Worm (Caenorhabditis elegans) whole organism, L1 larva: Measurements from ENCODE around the gene wago-4.

Source experiments
- C04F5.9 ChIP-seq: sonication (generic microtip); optimal IDR thresholded peaks from 2 replicates; lab custom pipeline; 2016; ENCODE audit warnings: missing genetic modification characterization, missing compliant biosample characterization
- C34B4.2 ChIP-seq: sonication (generic microtip); optimal IDR thresholded peaks from 2 replicates; lab custom pipeline; 2017; ENCODE audit warnings: mild to moderate bottlenecking, missing genetic modification characterization, missing compliant biosample characterization
- F16B12.6 ChIP-seq: fragments of 150-350 bp; optimal IDR thresholded peaks from 2 replicates; lab custom pipeline; 2014; ENCODE audit warnings: missing biosample characterization, missing genetic modification characterization
- aha-1 ChIP-seq: fragments of 150-350 bp; optimal IDR thresholded peaks from 2 replicates; lab custom pipeline; 2014; ENCODE audit warnings: missing biosample characterization, missing genetic modification characterization
- alr-1 ChIP-seq: fragments of 200-800 bp; sonication (Bioruptor generic); optimal IDR thresholded peaks from 2 replicates; lab custom pipeline; 2018; ENCODE audit warnings: borderline replicate concordance, mild to moderate bottlenecking, missing genetic modification characterization, missing compliant biosample characterization
- aly-2 ChIP-seq: fragments of 150-350 bp; optimal IDR thresholded peaks from 2 replicates; lab custom pipeline; 2014; ENCODE audit warnings: missing biosample characterization, missing genetic modification characterization
- ama-1 ChIP-seq: fragments of 150-350 bp; optimal IDR thresholded peaks from 2 replicates; lab custom pipeline; 2014
- blmp-1 ChIP-seq: fragments of 150-350 bp; optimal IDR thresholded peaks from 2 replicates; lab custom pipeline; 2014; ENCODE audit warnings: missing biosample characterization, missing genetic modification characterization
- ceh-8 ChIP-seq: fragments of 200-800 bp; sonication (Bioruptor generic); optimal IDR thresholded peaks from 2 replicates; lab custom pipeline; 2018; ENCODE audit warnings: mild to moderate bottlenecking, missing genetic modification characterization, moderate library complexity, missing compliant biosample characterization
- ceh-82 ChIP-seq, 3 experiments: fragments of 150-350 bp in 1 of 3; sonication (generic microtip) in 2 of 3; optimal IDR thresholded peaks; 2 replicates each; lab custom pipeline; 2014 to 2017; ENCODE audit warnings: missing biosample characterization in 3 of 3, missing genetic modification characterization in 3 of 3
- ceh-90 ChIP-seq: sonication (generic microtip); optimal IDR thresholded peaks from 2 replicates; lab custom pipeline; 2016; ENCODE audit warnings: missing genetic modification characterization, missing compliant biosample characterization
- dsc-1 ChIP-seq: sonication (generic microtip); optimal IDR thresholded peaks from 2 replicates; lab custom pipeline; 2016; ENCODE audit warnings: mild to moderate bottlenecking, missing genetic modification characterization, missing compliant biosample characterization
- efl-1 ChIP-seq, 4 experiments: fragments of 150-350 bp; optimal IDR thresholded peaks in 3 of 4; peaks in 1 of 4; 1 replicate in 1 of 4; 2 replicates in 3 of 4; lab custom pipeline; 2014; ENCODE audit warnings: missing biosample characterization in 2 of 4, missing genetic modification characterization in 2 of 4, missing genetic modification reagents in 2 of 4
- efl-3 ChIP-seq: fragments of 200-800 bp; sonication (Bioruptor generic); optimal IDR thresholded peaks from 2 replicates; lab custom pipeline; 2018; ENCODE audit warnings: mild to moderate bottlenecking, missing genetic modification characterization, missing compliant biosample characterization
- egl-13 ChIP-seq: sonication (generic microtip); optimal IDR thresholded peaks from 2 replicates; lab custom pipeline; 2016; ENCODE audit warnings: missing genotype, missing genetic modification reagents, missing genetic modification characterization, missing compliant biosample characterization
- elt-3 ChIP-seq, 6 experiments: fragments of 150-350 bp in 1 of 6; sonication (generic microtip); optimal IDR thresholded peaks; 2 replicates each; lab custom pipeline; 2017 to 2018; ENCODE audit warnings: missing biosample characterization in 6 of 6, missing genetic modification characterization in 6 of 6, inconsistent platforms in 1 of 6
- fkh-10 ChIP-seq: sonication (generic microtip); optimal IDR thresholded peaks from 2 replicates; lab custom pipeline; 2017; ENCODE audit warnings: missing biosample characterization, missing genetic modification reagents, missing genetic modification characterization
- fkh-4 ChIP-seq: sonication (generic microtip); optimal IDR thresholded peaks from 2 replicates; lab custom pipeline; 2016; ENCODE audit warnings: missing compliant biosample characterization, missing genetic modification characterization, borderline replicate concordance
- fos-1 ChIP-seq: fragments of 150-350 bp; optimal IDR thresholded peaks from 2 replicates; lab custom pipeline; 2014; ENCODE audit warnings: missing biosample characterization, missing genetic modification characterization
- hlh-17 ChIP-seq: fragments of 200-800 bp; sonication (Bioruptor generic); optimal IDR thresholded peaks from 2 replicates; lab custom pipeline; 2018; ENCODE audit warnings: missing genetic modification characterization, mild to moderate bottlenecking, missing compliant biosample characterization, moderate library complexity, borderline replicate concordance
- hpl-2 ChIP-seq: fragments of 150-350 bp; optimal IDR thresholded peaks from 2 replicates; lab custom pipeline; 2014; ENCODE audit warnings: missing biosample characterization, missing genetic modification reagents, missing genetic modification characterization
- irx-1 ChIP-seq: sonication (generic microtip); optimal IDR thresholded peaks from 2 replicates; lab custom pipeline; 2016; ENCODE audit warnings: missing genetic modification characterization, missing compliant biosample characterization
- lin-13 ChIP-seq: fragments of 150-350 bp; optimal IDR thresholded peaks from 2 replicates; lab custom pipeline; 2014; ENCODE audit warnings: missing biosample characterization, missing genetic modification reagents, missing genetic modification characterization
- lin-35 ChIP-seq, 2 experiments: fragments of 150-350 bp; optimal IDR thresholded peaks; 2 replicates each; lab custom pipeline; 2014; ENCODE audit warnings: missing biosample characterization in 2 of 2, missing genetic modification characterization in 2 of 2, missing genetic modification reagents in 2 of 2
- mab-9 ChIP-seq: fragments of 200-800 bp; sonication (Bioruptor generic); IDR thresholded peaks from 2 replicates; pipeline ENCODE4 v1.3.6; 2022; ENCODE audit warnings: missing genetic modification reagents, missing genetic modification characterization, missing compliant biosample characterization
- mdl-1 ChIP-seq, 2 experiments: fragments of 150-350 bp; optimal IDR thresholded peaks; 2 replicates each; lab custom pipeline; 2014 to 2017; ENCODE audit warnings: missing biosample characterization in 2 of 2, missing genetic modification characterization in 2 of 2, inconsistent platforms in 1 of 2
- mef-2 ChIP-seq: fragments of 150-350 bp; optimal IDR thresholded peaks from 2 replicates; lab custom pipeline; 2014; ENCODE audit warnings: missing biosample characterization, missing genetic modification characterization
- mep-1 ChIP-seq: fragments of 150-350 bp; optimal IDR thresholded peaks from 2 replicates; lab custom pipeline; 2014; ENCODE audit warnings: missing biosample characterization, missing genetic modification characterization
- nhr-12 ChIP-seq: sonication (generic microtip); optimal IDR thresholded peaks from 2 replicates; lab custom pipeline; 2017; ENCODE audit warnings: missing biosample characterization, missing genetic modification characterization
- nhr-28 ChIP-seq: fragments of 150-350 bp; optimal IDR thresholded peaks from 2 replicates; lab custom pipeline; 2014; ENCODE audit warnings: missing biosample characterization, missing genetic modification characterization
- nhr-47 ChIP-seq: sonication (generic microtip); optimal IDR thresholded peaks from 2 replicates; lab custom pipeline; 2016; ENCODE audit warnings: mild to moderate bottlenecking, missing genetic modification characterization, moderate library complexity, missing compliant biosample characterization
- nhr-76 ChIP-seq: sonication (generic microtip); optimal IDR thresholded peaks from 2 replicates; lab custom pipeline; 2017; ENCODE audit warnings: missing biosample characterization, missing genetic modification characterization
- nhr-84 ChIP-seq: sonication (generic microtip); optimal IDR thresholded peaks from 2 replicates; lab custom pipeline; 2017; ENCODE audit warnings: missing biosample characterization, missing genetic modification characterization
- nhr-85 ChIP-seq: sonication (generic microtip); peaks from one replicate; lab custom pipeline; 2016; ENCODE audit warnings: missing genetic modification characterization, inconsistent platforms, missing compliant biosample characterization
- pag-3 ChIP-seq: sonication (generic microtip); optimal IDR thresholded peaks from 2 replicates; lab custom pipeline; 2017; ENCODE audit warnings: missing genetic modification characterization, mild to moderate bottlenecking, missing compliant biosample characterization, antibody characterized with exemption, borderline replicate concordance; ENCODE audit not compliant: insufficient read depth
- pax-3 ChIP-seq: fragments of 200-800 bp; sonication (Bioruptor generic); optimal IDR thresholded peaks from 2 replicates; lab custom pipeline; 2018; ENCODE audit warnings: mild to moderate bottlenecking, missing genetic modification characterization, moderate library complexity, missing compliant biosample characterization
- pqm-1 ChIP-seq: sonication (generic microtip); optimal IDR thresholded peaks from 3 replicates; lab custom pipeline; 2017; ENCODE audit warnings: missing biosample characterization, missing genetic modification characterization
- rnt-1 ChIP-seq: sonication (generic microtip); optimal IDR thresholded peaks from 2 replicates; lab custom pipeline; 2016; ENCODE audit warnings: mild to moderate bottlenecking, missing genetic modification characterization, moderate library complexity, missing compliant biosample characterization
- sox-4 ChIP-seq: sonication (generic microtip); optimal IDR thresholded peaks from 2 replicates; lab custom pipeline; 2016; ENCODE audit warnings: missing genetic modification characterization, missing compliant biosample characterization
- sptf-1 ChIP-seq: fragments of 150-350 bp; optimal IDR thresholded peaks from 2 replicates; lab custom pipeline; 2014; ENCODE audit warnings: missing biosample characterization, missing genetic modification characterization
- sup-37 ChIP-seq: fragments of 200-800 bp; sonication (Bioruptor generic); optimal IDR thresholded peaks from 2 replicates; lab custom pipeline; 2018; ENCODE audit warnings: mild to moderate bottlenecking, missing genetic modification characterization, missing compliant biosample characterization
- unc-30 ChIP-seq: sonication (generic microtip); optimal IDR thresholded peaks from 2 replicates; lab custom pipeline; 2017; ENCODE audit warnings: missing biosample characterization, missing genetic modification characterization
- xbp-1 ChIP-seq: sonication (generic microtip); optimal IDR thresholded peaks from 2 replicates; lab custom pipeline; 2016; ENCODE audit warnings: missing genetic modification characterization, missing compliant biosample characterization
- zag-1 ChIP-seq: fragments of 150-350 bp; optimal IDR thresholded peaks from 2 replicates; lab custom pipeline; 2014; ENCODE audit warnings: missing biosample characterization, missing genetic modification characterization
- ztf-11 ChIP-seq, 2 experiments: sonication (generic microtip); optimal IDR thresholded peaks; 2 replicates each; lab custom pipeline; 2016 to 2017; ENCODE audit warnings: missing genetic modification characterization in 2 of 2, missing biosample characterization in 1 of 2, missing compliant biosample characterization in 1 of 2
- ztf-4 ChIP-seq: fragments of 150-350 bp; optimal IDR thresholded peaks from 2 replicates; lab custom pipeline; 2014; ENCODE audit warnings: missing biosample characterization, missing genetic modification characterization

wago-4 gene

ce11 chrII:12939801-12940200 lies 20.4 kb downstream of the wago-4 start, which contains the start of gene arrd-10:
arrd-10 (plus strand) TSS chrII:12940101.
- TF ChIP-seq fkh-4 (tag; lab: Kevin White, UChicago) (no peak), nhr-76 (no peak), zag-1 (no peak), lin-13 (GFP tag; lab: Kevin White, UChicago) (no peak), ztf-4 (tag; lab: Kevin White, UChicago) (no peak), fos-1 (tag; lab: Kevin White, UChicago) (no peak), ceh-82 (tag; optimal IDR thresholded peaks at IDR 0.05; lab: Kevin White, UChicago) (no peak), C34B4.2 (tag; lab: Kevin White, UChicago) (no peak), hpl-2 (GFP tag; lab: Kevin White, UChicago) (no peak), nhr-47 (tag; lab: Kevin White, UChicago) (no peak), F16B12.6 (no peak)
- TF ChIP-seq, all 84 proteins: peak for 0

DNA sequence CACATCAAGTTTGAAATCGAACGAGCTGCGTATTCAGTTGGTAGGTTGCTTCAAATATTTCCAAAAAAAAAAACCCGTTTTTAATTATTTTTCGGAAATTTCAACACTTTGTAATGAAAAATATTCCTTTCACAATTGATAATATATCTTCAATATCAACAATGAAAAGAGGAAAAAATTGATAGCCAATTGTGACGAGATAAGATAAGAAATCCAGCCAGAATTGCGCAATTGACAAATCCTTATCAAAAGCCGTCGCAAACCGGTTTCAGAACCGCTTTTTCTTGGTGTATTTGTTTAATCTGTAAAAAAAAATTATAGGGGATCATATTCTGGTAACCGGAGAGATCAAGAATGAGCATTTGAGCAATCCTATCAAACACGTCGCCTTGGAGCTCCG lies 23.1 kb downstream of the wago-4 start:
- TF ChIP-seq blmp-1 = peak; percentile 53
- TF ChIP-seq elt-3 (tag; optimal IDR thresholded peaks at IDR 0.05; lab: Kevin White, UChicago) = peak in 5 of 6 experiments; percentile 78 to 91 (median 89)
- TF ChIP-seq pag-3 (tag; lab: Kevin White, UChicago) = no peak
- TF ChIP-seq efl-3 (GFP tag; lab: Kevin White, UChicago) = no peak

DNA sequence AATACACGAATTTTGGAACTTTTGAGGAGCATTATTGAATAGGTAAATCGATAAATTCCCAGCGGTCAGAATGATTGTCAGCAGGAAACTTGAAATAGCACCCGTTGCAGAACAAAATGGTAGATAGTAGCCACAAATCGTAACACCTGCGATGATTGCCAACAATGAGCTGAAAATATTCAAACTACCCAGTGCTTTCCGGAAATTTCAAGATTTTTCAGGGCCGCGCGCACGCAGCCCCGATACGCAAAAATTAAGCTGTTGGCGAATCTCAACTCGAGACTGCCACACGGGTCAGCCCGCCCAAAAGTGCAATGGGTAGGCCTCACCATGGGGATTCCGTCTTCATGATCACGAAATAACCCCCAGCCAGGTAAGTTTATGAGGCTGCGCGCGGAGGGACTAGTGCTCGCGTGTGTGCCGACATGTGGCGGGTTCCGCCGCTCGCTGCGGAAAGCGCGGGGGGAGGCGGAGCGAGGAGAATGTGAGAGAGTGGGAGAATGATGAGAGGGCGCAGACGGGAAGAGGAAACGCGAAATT lies 25.3 kb downstream of the wago-4 start:
- TF ChIP-seq aha-1 (tag; lab: Kevin White, UChicago) (peak; percentile 25), ceh-90 (tag; lab: Kevin White, UChicago) (peak; percentile 64), sptf-1 (tag; lab: Kevin White, UChicago) (no peak), sox-4 (peak; percentile 81), nhr-76 (peak; percentile 42), fkh-10 (GFP tag; lab: Kevin White, UChicago) (peak; percentile 70), fkh-4 (tag; lab: Kevin White, UChicago) (peak; percentile 44), zag-1 (no peak), egl-13 (peak; percentile 96), efl-1 (optimal IDR thresholded peaks at IDR 0.05; lab: Kevin White, UChicago) (peak; percentile 81 to 86), efl-1 (GFP tag; optimal IDR thresholded peaks at IDR 0.05 in 1 of 2; lab: Kevin White, UChicago) (peak; percentile 67 to 98), fos-1 (tag; lab: Kevin White, UChicago) (peak; percentile 92), ztf-11 (tag; optimal IDR thresholded peaks at IDR 0.05; lab: Kevin White, UChicago) (peak; percentile 55 to 95), dsc-1 (tag; lab: Kevin White, UChicago) (peak; percentile 97), mef-2 (peak; percentile 77), irx-1 (peak; percentile 95), C04F5.9 (tag; lab: Kevin White, UChicago) (peak; percentile 89), pqm-1 (tag; lab: Kevin White, UChicago) (peak; percentile 62), nhr-47 (tag; lab: Kevin White, UChicago) (peak; percentile 99), rnt-1 (tag; lab: Kevin White, UChicago) (peak; percentile 95), nhr-12 (tag; lab: Kevin White, UChicago) (no peak), blmp-1 (peak; percentile 43), nhr-84 (tag; lab: Kevin White, UChicago) (no peak), lin-35 (GFP tag; optimal IDR thresholded peaks at IDR 0.05; lab: Kevin White, UChicago) (peak; percentile 69 to 89), F16B12.6 (peak; percentile 39), mab-9 (GFP tag; lab: Robert Waterston, UW) (peak; percentile 80; the same call in 1 of the 2 replicates), pag-3 (tag; lab: Kevin White, UChicago) (no peak), ceh-8 (peak; percentile 95), pax-3 (tag; lab: Kevin White, UChicago) (peak; percentile 93), unc-30 (tag; lab: Kevin White, UChicago) (no peak), aly-2 (peak; percentile 93), ama-1 (peak; percentile 100), sup-37 (GFP tag; lab: Kevin White, UChicago) (peak; percentile 97), mdl-1 (tag; optimal IDR thresholded peaks at IDR 0.05; lab: Kevin White, UChicago) (peak in 1 of 2 experiments; percentile 78), alr-1 (tag; lab: Kevin White, UChicago) (no peak), mep-1 (tag; lab: Kevin White, UChicago) (peak; percentile 80), xbp-1 (tag; lab: Kevin White, UChicago) (peak; percentile 94), nhr-85 (peak; percentile 97), hlh-17 (GFP tag; lab: Kevin White, UChicago) (no peak), nhr-28 (tag; lab: Kevin White, UChicago) (no peak)
